Worm (Caenorhabditis elegans) whole organism, L2 larva: ENCODE measurements around the gene AH9.1.

Experiments
- fos-1 ChIP-seq: fragments of 150-350 bp; optimal IDR thresholded peaks from 2 replicates; lab custom pipeline; 2014; ENCODE audit warnings: missing biosample characterization, missing genetic modification characterization
- nhr-11 ChIP-seq: fragments of 150-350 bp; optimal IDR thresholded peaks from 2 replicates; lab custom pipeline; 2014; ENCODE audit warnings: missing biosample characterization, missing genetic modification characterization
- nhr-237 ChIP-seq: fragments of 150-350 bp; optimal IDR thresholded peaks from 2 replicates; lab custom pipeline; 2014; ENCODE audit warnings: missing biosample characterization, missing genetic modification characterization

DNA sequence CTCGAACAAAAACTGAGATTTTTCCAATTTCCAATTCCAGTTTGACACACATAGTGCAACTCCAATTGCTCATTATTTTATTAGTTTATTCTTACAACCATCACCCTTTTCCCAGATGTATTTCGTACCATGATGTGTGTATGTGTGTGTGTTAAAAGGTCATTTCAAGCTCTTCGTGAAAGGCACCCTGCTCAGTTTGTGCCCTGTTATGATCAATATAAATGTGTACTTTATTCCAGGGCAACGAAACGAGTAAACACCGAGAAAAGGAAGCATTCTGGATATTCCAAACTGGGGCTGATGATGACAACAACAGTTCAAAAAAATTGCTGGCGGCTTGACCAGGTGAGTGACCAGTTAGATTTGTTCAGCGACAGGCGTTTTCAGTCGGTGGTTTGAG lies 36.1 kb downstream of the AH9.1 start, which contains the start of gene peb-1:
- TF ChIP-seq nhr-11 (tag; lab: Kevin White, UChicago) = no peak
- TF ChIP-seq nhr-237 = no peak
- no peak for TF ChIP-seq fos-1
